Fruit fly (Drosophila melanogaster) whole organism, embryonic: ENCODE data around the gene Rbm13.

ENCODE experiments used
- B-H1 ChIP-seq: fragments of 200-800 bp; sonication (Bioruptor generic); IDR thresholded peaks from 3 replicates; pipeline ENCODE4 v1.3.6; 2022; ENCODE audit warnings: missing biosample characterization, missing genetic modification characterization
- Bdp1 ChIP-seq: fragments of 200-800 bp; sonication (Bioruptor generic); optimal IDR thresholded peaks from 3 replicates; lab custom pipeline; 2016; ENCODE audit warnings: missing biosample characterization, missing genetic modification characterization
- Bteb2 ChIP-seq: fragments of 200-800 bp; sonication (Bioruptor generic); optimal IDR thresholded peaks from 2 replicates; lab custom pipeline; 2016; ENCODE audit warnings: missing biosample characterization, missing genetic modification characterization
- CG11504 ChIP-seq: fragments of 200-800 bp; sonication (Bioruptor generic); optimal IDR thresholded peaks from 3 replicates; lab custom pipeline; 2019; ENCODE audit warnings: missing biosample characterization, mild to moderate bottlenecking, missing genetic modification characterization, moderate library complexity
- CG1233 ChIP-seq: fragments of 200-800 bp; sonication (Bioruptor generic); optimal IDR thresholded peaks from 4 replicates; lab custom pipeline; 2018; ENCODE audit warnings: missing biosample characterization, mild to moderate bottlenecking, missing genetic modification characterization
- CG15269 ChIP-seq: fragments of 200-800 bp; sonication (Bioruptor generic); optimal IDR thresholded peaks from 2 replicates; lab custom pipeline; 2018; ENCODE audit warnings: missing biosample characterization, mild to moderate bottlenecking, missing genetic modification characterization, moderate library complexity
- CG15696 ChIP-seq: fragments of 200-800 bp; sonication (Bioruptor generic); optimal IDR thresholded peaks from 2 replicates; lab custom pipeline; 2019; ENCODE audit warnings: missing biosample characterization, mild to moderate bottlenecking, missing genetic modification characterization, moderate library complexity
- CG1602 ChIP-seq: fragments of 200-800 bp; sonication (Bioruptor generic); optimal IDR thresholded peaks from 3 replicates; lab custom pipeline; 2016; ENCODE audit warnings: missing biosample characterization, missing genetic modification characterization
- CG16813 ChIP-seq: fragments of 200-800 bp; sonication (Bioruptor generic); IDR thresholded peaks from 3 replicates; pipeline ENCODE4 v1.3.6; 2022; ENCODE audit warnings: missing biosample characterization, missing genetic modification characterization; ENCODE audit not compliant: partially characterized antibody
- CG17912 ChIP-seq: fragments of 200-800 bp; sonication (Bioruptor generic); optimal IDR thresholded peaks from 2 replicates; lab custom pipeline; 2018; ENCODE audit warnings: missing biosample characterization, mild to moderate bottlenecking, missing genetic modification characterization
- CG32532 ChIP-seq: fragments of 200-800 bp; sonication (Bioruptor generic); IDR thresholded peaks from 2 replicates; pipeline ENCODE4 v1.3.6; 2022; ENCODE audit warnings: missing biosample characterization, missing genetic modification characterization
- CG32772 ChIP-seq: fragments of 200-800 bp; sonication (Bioruptor generic); IDR thresholded peaks from 2 replicates; pipeline ENCODE4 v1.3.6; 2022; ENCODE audit warnings: missing biosample characterization, missing genetic modification characterization
- CG3281 ChIP-seq: fragments of 200-800 bp; sonication (Bioruptor generic); optimal IDR thresholded peaks from 3 replicates; lab custom pipeline; 2017; ENCODE audit warnings: missing biosample characterization, mild to moderate bottlenecking, missing genetic modification characterization
- CG42726 ChIP-seq: fragments of 200-800 bp; sonication (Bioruptor generic); IDR thresholded peaks from 2 replicates; pipeline ENCODE4 v1.3.6; 2022; ENCODE audit warnings: missing biosample characterization, missing genetic modification characterization; ENCODE audit not compliant: partially characterized antibody
- CG4328 ChIP-seq: fragments of 200-800 bp; sonication (Bioruptor generic); optimal IDR thresholded peaks from 3 replicates; lab custom pipeline; 2017; ENCODE audit warnings: missing biosample characterization, missing genetic modification reagents, missing genetic modification characterization
- CG6689 ChIP-seq: fragments of 200-800 bp; sonication (Bioruptor generic); IDR thresholded peaks from 2 replicates; pipeline ENCODE4 v1.3.6; 2022; ENCODE audit warnings: missing biosample characterization, missing genetic modification characterization
- CG9876 ChIP-seq: fragments of 200-800 bp; sonication (Bioruptor generic); optimal IDR thresholded peaks from 2 replicates; lab custom pipeline; 2016; ENCODE audit warnings: missing biosample characterization, missing genetic modification characterization
- CG9932 ChIP-seq: fragments of 200-800 bp; sonication (Bioruptor generic); IDR thresholded peaks from 2 replicates; pipeline ENCODE4 v1.3.6; 2022; ENCODE audit warnings: missing biosample characterization, missing genetic modification characterization
- CoRest ChIP-seq: fragments of 200-800 bp; sonication (Bioruptor generic); optimal IDR thresholded peaks from 3 replicates; lab custom pipeline; 2018; ENCODE audit warnings: missing biosample characterization, mild to moderate bottlenecking, missing genetic modification characterization, moderate library complexity
- Dll ChIP-seq: fragments of 200-800 bp; sonication (Bioruptor generic); IDR thresholded peaks from 4 replicates; pipeline ENCODE4 v1.3.6; 2022; ENCODE audit warnings: missing biosample characterization, missing genetic modification characterization; ENCODE audit not compliant: partially characterized antibody
- GATAe ChIP-seq: fragments of 200-800 bp; sonication (Bioruptor generic); conservative IDR thresholded peaks from 2 replicates; pipeline ENCODE4 v1.3.6; 2022; ENCODE audit warnings: missing biosample characterization, missing genetic modification characterization
- MBD-R2 ChIP-seq: fragments of 200-800 bp; sonication (Bioruptor generic); IDR thresholded peaks from 2 replicates; pipeline ENCODE4 v1.3.6; 2022; ENCODE audit warnings: missing biosample characterization, missing genetic modification characterization
- NfI ChIP-seq: fragments of 200-800 bp; sonication (Bioruptor generic); optimal IDR thresholded peaks from 3 replicates; lab custom pipeline; 2018; ENCODE audit warnings: missing biosample characterization, mild to moderate bottlenecking, missing genetic modification characterization, moderate library complexity
- Opbp ChIP-seq: fragments of 200-800 bp; sonication (Bioruptor generic); IDR thresholded peaks from 3 replicates; pipeline ENCODE4 v1.3.6; 2022; ENCODE audit warnings: missing biosample characterization, missing genetic modification characterization; ENCODE audit not compliant: partially characterized antibody
- Optix ChIP-seq: fragments of 200-800 bp; sonication (Bioruptor generic); IDR thresholded peaks from 3 replicates; pipeline ENCODE4 v1.3.6; 2022; ENCODE audit warnings: missing biosample characterization, missing genetic modification characterization
- Ravus ChIP-seq: fragments of 200-800 bp; sonication (Bioruptor generic); IDR thresholded peaks from 2 replicates; pipeline ENCODE4 v1.3.6; 2022; ENCODE audit warnings: missing biosample characterization, missing genetic modification characterization
- Usf ChIP-seq: fragments of 200-800 bp; sonication (Bioruptor generic); optimal IDR thresholded peaks from 2 replicates; lab custom pipeline; 2017; ENCODE audit warnings: missing genotype, missing biosample characterization, missing genetic modification characterization
- ara ChIP-seq: fragments of 200-800 bp; sonication (Bioruptor generic); IDR thresholded peaks from 2 replicates; pipeline ENCODE4 v1.3.6; 2022; ENCODE audit warnings: missing biosample characterization, missing genetic modification characterization
- ase ChIP-seq: fragments of 200-800 bp; sonication (Bioruptor generic); IDR thresholded peaks from 3 replicates; pipeline ENCODE4 v1.3.6; 2022; ENCODE audit warnings: missing biosample characterization, missing genetic modification characterization
- ato ChIP-seq: fragments of 200-800 bp; sonication (Bioruptor generic); IDR thresholded peaks from 2 replicates; pipeline ENCODE4 v1.3.6; 2022; ENCODE audit warnings: missing biosample characterization, missing genetic modification characterization; ENCODE audit not compliant: partially characterized antibody
- caup ChIP-seq: fragments of 200-800 bp; sonication (Bioruptor generic); optimal IDR thresholded peaks from 3 replicates; lab custom pipeline; 2017; ENCODE audit warnings: missing biosample characterization, mild to moderate bottlenecking, missing genetic modification characterization, moderate library complexity; ENCODE audit not compliant: severe bottlenecking
- cg ChIP-seq: fragments of 200-800 bp; sonication (Bioruptor generic); optimal IDR thresholded peaks from 3 replicates; lab custom pipeline; 2019; ENCODE audit warnings: missing biosample characterization, mild to moderate bottlenecking, missing genetic modification characterization, moderate library complexity
- dm ChIP-seq: fragments of 200-800 bp; sonication (Bioruptor generic); optimal IDR thresholded peaks from 3 replicates; lab custom pipeline; 2016; ENCODE audit warnings: missing biosample characterization, missing genetic modification characterization
- dysf ChIP-seq: fragments of 200-800 bp; sonication (Bioruptor generic); IDR thresholded peaks from 3 replicates; pipeline ENCODE4 v1.3.6; 2022; ENCODE audit warnings: missing biosample characterization, missing genetic modification characterization
- fru ChIP-seq: fragments of >200 bp; optimal IDR thresholded peaks from 2 replicates; lab custom pipeline; 2017
- grn ChIP-seq: fragments of 200-800 bp; sonication (Bioruptor generic); optimal IDR thresholded peaks from 3 replicates; lab custom pipeline; 2017; ENCODE audit warnings: missing biosample characterization, missing genetic modification characterization
- hbn ChIP-seq: fragments of 200-800 bp; sonication (Bioruptor generic); IDR thresholded peaks from 2 replicates; pipeline ENCODE4 v1.3.6; 2022; ENCODE audit warnings: missing biosample characterization, missing genetic modification characterization; ENCODE audit not compliant: partially characterized antibody
- lilli ChIP-seq: fragments of 200-800 bp; sonication (Bioruptor generic); optimal IDR thresholded peaks from 3 replicates; lab custom pipeline; 2016; ENCODE audit warnings: missing biosample characterization, missing genetic modification characterization
- nerfin-2 ChIP-seq: fragments of 200-800 bp; sonication (Bioruptor generic); IDR thresholded peaks from 2 replicates; pipeline ENCODE4 v1.3.6; 2022; ENCODE audit warnings: missing biosample characterization, missing genetic modification characterization; ENCODE audit not compliant: partially characterized antibody
- odd ChIP-seq: fragments of 200-800 bp; sonication (Bioruptor generic); optimal IDR thresholded peaks from 2 replicates; lab custom pipeline; 2017; ENCODE audit warnings: missing biosample characterization, mild to moderate bottlenecking, missing genetic modification characterization
- peb ChIP-seq: fragments of 200-800 bp; sonication (Bioruptor generic); IDR thresholded peaks from 2 replicates; pipeline ENCODE4 v1.3.6; 2022; ENCODE audit warnings: missing biosample characterization, missing genetic modification characterization
- pnt ChIP-seq: fragments of 200-800 bp; sonication (Bioruptor generic); optimal IDR thresholded peaks from 3 replicates; lab custom pipeline; 2016; ENCODE audit warnings: missing biosample characterization, missing genetic modification characterization
- pros ChIP-seq: fragments of 200-800 bp; sonication (Bioruptor generic); optimal IDR thresholded peaks from 3 replicates; lab custom pipeline; 2019; ENCODE audit warnings: missing biosample characterization, mild to moderate bottlenecking, missing genetic modification characterization, moderate library complexity
- sna ChIP-seq: fragments of 200-800 bp; sonication (Bioruptor generic); IDR thresholded peaks from 2 replicates; pipeline ENCODE4 v1.3.6; 2022; ENCODE audit warnings: missing biosample characterization, missing genetic modification characterization; ENCODE audit not compliant: partially characterized antibody
- sqz ChIP-seq: fragments of 200-800 bp; sonication (Bioruptor generic); optimal IDR thresholded peaks from 3 replicates; lab custom pipeline; 2018; ENCODE audit warnings: missing biosample characterization, mild to moderate bottlenecking, missing genetic modification characterization
- vnd ChIP-seq: fragments of 200-800 bp; sonication (Bioruptor generic); IDR thresholded peaks from 3 replicates; pipeline ENCODE4 v1.3.6; 2022; ENCODE audit warnings: missing biosample characterization, missing genetic modification characterization; ENCODE audit not compliant: partially characterized antibody
- vvl ChIP-seq: fragments of 200-800 bp; sonication (Bioruptor generic); IDR thresholded peaks from 2 replicates; pipeline ENCODE4 v1.3.6; 2022; ENCODE audit warnings: missing biosample characterization, missing genetic modification characterization
- zf30C ChIP-seq: fragments of 200-800 bp; sonication (Bioruptor generic); optimal IDR thresholded peaks from 3 replicates; lab custom pipeline; 2018; ENCODE audit warnings: missing biosample characterization, mild to moderate bottlenecking, missing genetic modification characterization
- zfh1 ChIP-seq: fragments of 200-800 bp; sonication (Bioruptor generic); IDR thresholded peaks from 3 replicates; pipeline ENCODE4 v1.3.6; 2022; ENCODE audit warnings: missing biosample characterization, missing genetic modification characterization
- zfh2 ChIP-seq: fragments of 200-800 bp; sonication (Bioruptor generic); optimal IDR thresholded peaks from 2 replicates; lab custom pipeline; 2016; ENCODE audit warnings: missing biosample characterization, missing genetic modification characterization

Gene Rbm13

dm6 chrX:8900094-8900493 lies 1.4 kb upstream of the Rbm13 start, which contains the start of gene Uros1 (continued):
- TF ChIP-seq CG16813 (0 out of 3 replicates have a peak, but pooled peaks have one; percentile 24), Ravus (no peak), CG6689 (peak; percentile 49), zfh1 (GFP tag; lab: Robert Waterston, UW) (peak; percentile 47; the same call in 1 of the 3 replicates), zf30C (no peak), CG32772 (GFP tag; lab: Robert Waterston, UW) (peak; percentile 63; the same call in 1 of the 2 replicates), CoRest (peak; percentile 48), ase (GFP tag; lab: Robert Waterston, UW) (0 out of 3 replicates have a peak, but pooled peaks have one; percentile 37), CG17912 (GFP tag; lab: Kevin White, UChicago) (no peak), GATAe (GFP tag; lab: Robert Waterston, UW) (no peak), B-H1 (GFP tag; lab: Robert Waterston, UW) (peak; percentile 38; the same call in 1 of the 3 replicates), CG9876 (no peak), zfh2 (GFP tag; lab: Kevin White, UChicago) (peak; percentile 23), Usf (no peak), CG32532 (GFP tag; lab: Robert Waterston, UW) (peak; percentile 46; the same call in 1 of the 2 replicates), lilli (GFP tag; lab: Kevin White, UChicago) (peak; percentile 60), CG1602 (GFP tag; lab: Kevin White, UChicago) (no peak), Bdp1 (peak; percentile 1), pnt (GFP tag; lab: Kevin White, UChicago) (no peak), hbn (GFP tag; lab: Robert Waterston, UW) (peak; percentile 38; the same call in 1 of the 2 replicates), Bteb2 (GFP tag; lab: Kevin White, UChicago) (no peak), CG3281 (no peak), caup (GFP tag; lab: Kevin White, UChicago) (no peak), CG1233 (no peak), CG15269 (tag; lab: Kevin White, UChicago) (peak; percentile 16), MBD-R2 (GFP tag; lab: Robert Waterston, UW) (peak; percentile 85), ato (GFP tag; lab: Robert Waterston, UW) (no peak), CG11504 (tag; lab: Kevin White, UChicago) (peak; percentile 19), nerfin-2 (GFP tag; lab: Robert Waterston, UW) (no peak), vvl (peak; percentile 40; the same call in 1 of the 2 replicates), fru (no peak), dysf (GFP tag; lab: Robert Waterston, UW) (0 out of 3 replicates have a peak, but pooled peaks have one; percentile 12), peb (GFP tag; lab: Robert Waterston, UW) (0 out of 2 replicates have a peak, but pooled peaks have one; percentile 24), Opbp (no peak), Optix (GFP tag; lab: Robert Waterston, UW) (peak; percentile 50; the same call in 1 of the 3 replicates), sqz (GFP tag; lab: Kevin White, UChicago) (no peak), grn (GFP tag; lab: Kevin White, UChicago) (no peak), NfI (GFP tag; lab: Kevin White, UChicago) (peak; percentile 4)

dm6 chrX:8905545-8906455 lies 4.3 kb downstream of the Rbm13 start:
- TF ChIP-seq dm (GFP tag; lab: Kevin White, UChicago) (peak; percentile 73), sna (GFP tag; lab: Robert Waterston, UW) (peak; percentile 42; the same call in 1 of the 2 replicates), cg (GFP tag; lab: Kevin White, UChicago) (peak; percentile 92), CG4328 (GFP tag; lab: Kevin White, UChicago) (no peak), pros (no peak), ara (0 out of 2 replicates have a peak, but pooled peaks have one; percentile 8), CG42726 (peak; percentile 33; the same call in 1 of the 2 replicates), Dll (GFP tag; lab: Robert Waterston, UW) (peak; percentile 71), CG9932 (GFP tag; lab: Robert Waterston, UW) (peak; percentile 29; the same call in 1 of the 2 replicates), odd (GFP tag; lab: Kevin White, UChicago) (no peak), CG15696 (no peak), vnd (peak; percentile 65)
